Fruit fly (Drosophila melanogaster): ENCODE results near the gene MFS3.

The MFS3 gene

DNA sequence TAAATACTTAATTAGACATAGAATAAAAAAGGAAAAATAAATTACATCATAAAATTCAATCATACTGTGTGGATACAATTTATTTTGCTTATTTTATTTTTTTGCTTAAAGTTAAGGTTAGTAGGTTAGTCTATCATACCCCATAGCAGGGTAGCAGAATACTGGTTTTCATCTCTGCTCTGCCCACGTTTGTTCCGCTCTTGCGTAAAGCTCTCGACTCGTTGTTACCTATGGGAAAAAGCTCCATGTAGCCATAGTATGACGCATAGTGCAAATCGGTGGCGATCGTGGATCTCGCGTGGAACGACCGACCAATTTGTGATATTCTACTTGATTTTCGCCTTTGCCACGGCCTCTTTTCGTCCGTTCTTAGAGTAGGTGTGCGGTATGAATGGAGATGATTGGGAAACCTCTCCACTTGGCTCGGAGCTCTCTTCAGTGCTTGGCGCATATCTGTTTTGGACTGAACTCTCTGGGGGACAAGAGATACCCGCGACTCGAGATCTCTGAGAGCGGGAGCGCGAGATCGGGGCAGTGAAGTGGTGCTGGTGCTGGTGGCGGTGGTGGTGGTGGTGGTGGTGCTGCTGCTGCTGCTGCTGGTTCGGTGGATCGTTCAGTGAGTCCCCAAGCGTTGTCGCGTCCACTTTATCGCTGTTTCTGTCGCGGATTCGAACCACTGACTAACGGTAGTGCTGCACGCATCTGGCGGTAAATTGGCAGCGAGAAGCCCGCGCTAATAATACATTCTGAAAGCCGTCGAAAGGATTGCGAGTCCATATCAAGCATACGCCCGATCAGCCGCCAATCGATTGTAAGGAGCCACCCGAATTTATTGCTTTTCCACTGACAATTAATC is 42.9 kb downstream of the MFS3 start, which contains the start of gene CG5001 (continued):
- peak; percentile 82 for TF ChIP-seq CG4730 (GFP tag; IDR thresholded peaks at IDR 0.05)
- TF ChIP-seq Hr3 (GFP tag; optimal IDR thresholded peaks at IDR 0.05), result peak; percentile 82
- TF ChIP-seq dmrt99B (tag; optimal IDR thresholded peaks at IDR 0.05), result no peak
- peak; percentile 70 for TF ChIP-seq Max (GFP tag; optimal IDR thresholded peaks at IDR 0.05)
- TF ChIP-seq Hr39 (optimal IDR thresholded peaks at IDR 0.05), result no peak
- no peak for TF ChIP-seq nau (GFP tag; optimal IDR thresholded peaks at IDR 0.05)
- peak; percentile 81; the same call in 1 of the 2 replicates for TF ChIP-seq cas (GFP tag; IDR thresholded peaks at IDR 0.05)
- TF ChIP-seq CG1603 (tag; optimal IDR thresholded peaks at IDR 0.05), result peak; percentile 84
- peak; percentile 83 for TF ChIP-seq Oli (tag; optimal IDR thresholded peaks at IDR 0.05)
- TF ChIP-seq Dip2 (GFP tag; IDR thresholded peaks at IDR 0.05), result no peak
- TF ChIP-seq Dbx (GFP tag; IDR thresholded peaks at IDR 0.05), result peak; percentile 86
- no peak for TF ChIP-seq gfzf (GFP tag; optimal IDR thresholded peaks at IDR 0.05)
- TF ChIP-seq CG6689 (GFP tag; IDR thresholded peaks at IDR 0.05), result peak; percentile 89
- peak; percentile 71 for TF ChIP-seq bab2 (GFP tag; optimal IDR thresholded peaks at IDR 0.05)
- peak; percentile 76; the same call in 3 of the 4 replicates for TF ChIP-seq Gug (GFP tag; IDR thresholded peaks at IDR 0.05)
- TF ChIP-seq da (GFP tag; optimal IDR thresholded peaks at IDR 0.05), result no peak
- peak; percentile 82 for TF ChIP-seq chm (GFP tag; IDR thresholded peaks at IDR 0.05)
- TF ChIP-seq scrt (GFP tag; optimal IDR thresholded peaks at IDR 0.05), result no peak
- TF ChIP-seq salm (tag; optimal IDR thresholded peaks at IDR 0.05), result peak; percentile 74
- TF ChIP-seq Atf6 (GFP tag; IDR thresholded peaks at IDR 0.05), result peak; percentile 88
- TF ChIP-seq CG4707 (GFP tag; optimal IDR thresholded peaks at IDR 0.05), result peak; percentile 70
- TF ChIP-seq CG3281 (GFP tag; optimal IDR thresholded peaks at IDR 0.05), result peak; percentile 81
- peak; percentile 77 for TF ChIP-seq HmgZ (tag; optimal IDR thresholded peaks at IDR 0.05)
- peak; percentile 68 for TF ChIP-seq CG2202 (tag; optimal IDR thresholded peaks at IDR 0.05)
- peak; percentile 48 for TF ChIP-seq maf-S (GFP tag; optimal IDR thresholded peaks at IDR 0.05)
- peak; percentile 42; the same call in 1 of the 3 replicates for TF ChIP-seq CG2199 (GFP tag; IDR thresholded peaks at IDR 0.05)
- TF ChIP-seq Opbp (GFP tag; IDR thresholded peaks at IDR 0.05; ENCODE audit: partially characterized antibody), result no peak
- TF ChIP-seq seq (GFP tag; IDR thresholded peaks at IDR 0.05), result peak; percentile 61
- TF ChIP-seq pho (GFP tag; optimal IDR thresholded peaks at IDR 0.05), result peak; percentile 69
- peak; percentile 34 for TF ChIP-seq Ets97D (GFP tag; optimal IDR thresholded peaks at IDR 0.05)
- no peak for TF ChIP-seq CG10565 (GFP tag; optimal IDR thresholded peaks at IDR 0.05)
- TF ChIP-seq twi (tag; optimal IDR thresholded peaks at IDR 0.05), result peak; percentile 48
- no peak for TF ChIP-seq Elba2 (GFP tag; optimal IDR thresholded peaks at IDR 0.05)
- TF ChIP-seq CkIIα-i1 (GFP tag; IDR thresholded peaks at IDR 0.05), result no peak
- TF ChIP-seq CG4424 (GFP tag; optimal IDR thresholded peaks at IDR 0.05), result peak; percentile 80
- peak; percentile 13 for TF ChIP-seq CG8089 (GFP tag; optimal IDR thresholded peaks at IDR 0.05)
- peak; percentile 74 for TF ChIP-seq esg (GFP tag; conservative IDR thresholded peaks at IDR 0.05)
- TF ChIP-seq zf30C (GFP tag; optimal IDR thresholded peaks at IDR 0.05), result no peak
- peak; percentile 87 for TF ChIP-seq ase (GFP tag; IDR thresholded peaks at IDR 0.05)
- TF ChIP-seq CG2116 (GFP tag; optimal IDR thresholded peaks at IDR 0.05), result peak; percentile 8
- TF ChIP-seq Bteb2 (GFP tag; optimal IDR thresholded peaks at IDR 0.05), result peak; percentile 50
- peak; percentile 80 for TF ChIP-seq CG7372 (GFP tag; IDR thresholded peaks at IDR 0.05)
- no peak for TF ChIP-seq prd (optimal IDR thresholded peaks at IDR 0.05)
- peak; percentile 86 for TF ChIP-seq prd (GFP tag; IDR thresholded peaks at IDR 0.05)
- peak; percentile 72 for TF ChIP-seq ssp (GFP tag; IDR thresholded peaks at IDR 0.05)
- peak; percentile 53 for TF ChIP-seq CG7786 (GFP tag; optimal IDR thresholded peaks at IDR 0.05)
- TF ChIP-seq CG9797 (GFP tag; optimal IDR thresholded peaks at IDR 0.05), result no peak
- peak; percentile 86 for TF ChIP-seq CG13894 (tag; optimal IDR thresholded peaks at IDR 0.05)
- TF ChIP-seq lmd (GFP tag; IDR thresholded peaks at IDR 0.05), result peak; percentile 85
- TF ChIP-seq Side (GFP tag; optimal IDR thresholded peaks at IDR 0.05), result peak; percentile 56
- TF ChIP-seq CG7271 (tag; optimal IDR thresholded peaks at IDR 0.05), result peak; percentile 56
